Fruit fly (Drosophila melanogaster) whole organism, embryonic: ENCODE measurements around the gene CG7179.

ENCODE experiments used
- CG1024 ChIP-seq: fragments of 200-800 bp; sonication (Bioruptor generic); IDR thresholded peaks from 2 replicates; pipeline ENCODE4 v1.3.6; 2022; ENCODE audit warnings: missing biosample characterization, missing genetic modification characterization
- CG10274 ChIP-seq: fragments of 200-800 bp; sonication (Bioruptor generic); optimal IDR thresholded peaks from 3 replicates; lab custom pipeline; 2017; ENCODE audit warnings: missing biosample characterization, mild to moderate bottlenecking, missing genetic modification characterization
- CG10431 ChIP-seq: fragments of 200-800 bp; sonication (Bioruptor generic); optimal IDR thresholded peaks from 3 replicates; lab custom pipeline; 2018; ENCODE audit warnings: missing biosample characterization, mild to moderate bottlenecking, missing genetic modification characterization
- CG10565 ChIP-seq: fragments of 200-800 bp; sonication (Bioruptor generic); optimal IDR thresholded peaks from 3 replicates; lab custom pipeline; 2016; ENCODE audit warnings: missing biosample characterization, mild to moderate bottlenecking, missing genetic modification characterization
- CG11456 ChIP-seq: fragments of 200-800 bp; sonication (Bioruptor generic); IDR thresholded peaks from 3 replicates; pipeline ENCODE4 v1.3.6; 2022; ENCODE audit warnings: missing biosample characterization, missing genetic modification characterization
- CG11695 ChIP-seq: fragments of 200-800 bp; sonication (Bioruptor generic); IDR thresholded peaks from 3 replicates; pipeline ENCODE4 v1.3.6; 2022; ENCODE audit warnings: missing biosample characterization, missing genetic modification characterization
- CG11723 ChIP-seq: fragments of 200-800 bp; sonication (Bioruptor generic); optimal IDR thresholded peaks from 2 replicates; lab custom pipeline; 2017; ENCODE audit warnings: missing biosample characterization, mild to moderate bottlenecking, missing genetic modification characterization
- CG13894 ChIP-seq: fragments of 200-800 bp; sonication (Bioruptor generic); optimal IDR thresholded peaks from 3 replicates; lab custom pipeline; 2018; ENCODE audit warnings: missing biosample characterization, mild to moderate bottlenecking, missing genetic modification characterization, moderate library complexity
- CG14014 ChIP-seq: fragments of 200-800 bp; sonication (Bioruptor generic); IDR thresholded peaks from 2 replicates; pipeline ENCODE4 v1.3.6; 2022; ENCODE audit warnings: missing biosample characterization, missing genetic modification characterization
- CG15011 ChIP-seq: fragments of 200-800 bp; sonication (Bioruptor generic); optimal IDR thresholded peaks from 3 replicates; lab custom pipeline; 2018; ENCODE audit warnings: missing biosample characterization, mild to moderate bottlenecking, missing genetic modification characterization
- CG15479 ChIP-seq: fragments of 200-800 bp; sonication (Bioruptor generic); optimal IDR thresholded peaks from 3 replicates; lab custom pipeline; 2019; ENCODE audit warnings: missing biosample characterization, mild to moderate bottlenecking, missing genetic modification characterization, moderate library complexity
- CG1647 ChIP-seq: fragments of 200-800 bp; sonication (Bioruptor generic); optimal IDR thresholded peaks from 3 replicates; lab custom pipeline; 2016; ENCODE audit warnings: missing biosample characterization, missing genetic modification characterization
- CG17328 ChIP-seq: fragments of 200-800 bp; sonication (Bioruptor generic); IDR thresholded peaks from 2 replicates; pipeline ENCODE4 v1.3.6; 2022; ENCODE audit warnings: missing biosample characterization, missing genetic modification characterization
- CG17568 ChIP-seq: fragments of 200-800 bp; sonication (Bioruptor generic); optimal IDR thresholded peaks from 2 replicates; lab custom pipeline; 2018; ENCODE audit warnings: missing biosample characterization, mild to moderate bottlenecking, missing genetic modification characterization, moderate library complexity
- CG1792 ChIP-seq: fragments of 200-800 bp; sonication (Bioruptor generic); optimal IDR thresholded peaks from 2 replicates; lab custom pipeline; 2016; ENCODE audit warnings: missing biosample characterization, missing genetic modification characterization
- CG2199 ChIP-seq: fragments of 200-800 bp; sonication (Bioruptor generic); IDR thresholded peaks from 3 replicates; pipeline ENCODE4 v1.3.6; 2022; ENCODE audit warnings: missing biosample characterization, missing genetic modification characterization
- CG34224 ChIP-seq: fragments of 200-800 bp; sonication (Bioruptor generic); IDR thresholded peaks from 3 replicates; pipeline ENCODE4 v1.3.6; 2022; ENCODE audit warnings: missing biosample characterization, missing genetic modification characterization; ENCODE audit not compliant: partially characterized antibody
- CG3847 ChIP-seq: fragments of 200-800 bp; sonication (Bioruptor generic); IDR thresholded peaks from 2 replicates; pipeline ENCODE4 v1.3.6; 2022; ENCODE audit warnings: missing biosample characterization, missing genetic modification characterization
- CG3995 ChIP-seq: fragments of 200-800 bp; sonication (Bioruptor generic); optimal IDR thresholded peaks from 3 replicates; lab custom pipeline; 2016; ENCODE audit warnings: missing biosample characterization, missing genetic modification characterization
- CG4328 ChIP-seq: fragments of 200-800 bp; sonication (Bioruptor generic); optimal IDR thresholded peaks from 3 replicates; lab custom pipeline; 2017; ENCODE audit warnings: missing biosample characterization, missing genetic modification reagents, missing genetic modification characterization
- CG43689 ChIP-seq: fragments of 200-800 bp; sonication (Bioruptor generic); IDR thresholded peaks from 2 replicates; pipeline ENCODE4 v1.3.6; 2022; ENCODE audit warnings: missing biosample characterization, missing genetic modification characterization
- CG7745 ChIP-seq: fragments of 200-800 bp; sonication (Bioruptor generic); optimal IDR thresholded peaks from 2 replicates; lab custom pipeline; 2018; ENCODE audit warnings: missing biosample characterization, mild to moderate bottlenecking, missing genetic modification characterization, moderate library complexity
- CG7839 ChIP-seq: fragments of 200-800 bp; sonication (Bioruptor generic); optimal IDR thresholded peaks from 3 replicates; lab custom pipeline; 2018; ENCODE audit warnings: missing biosample characterization, mild to moderate bottlenecking, missing genetic modification characterization, moderate library complexity
- CG8944 ChIP-seq: fragments of 200-800 bp; sonication (Bioruptor generic); optimal IDR thresholded peaks from 3 replicates; lab custom pipeline; 2016; ENCODE audit warnings: missing biosample characterization, missing genetic modification characterization
- CG9215 ChIP-seq: fragments of 200-800 bp; sonication (Bioruptor generic); IDR thresholded peaks from 2 replicates; pipeline ENCODE4 v1.3.6; 2022; ENCODE audit warnings: missing biosample characterization, missing genetic modification characterization
- CTCF ChIP-seq: fragments of 200-800 bp; sonication (Bioruptor generic); optimal IDR thresholded peaks from 2 replicates; lab custom pipeline; 2017; ENCODE audit warnings: missing biosample characterization, mild to moderate bottlenecking, missing genetic modification characterization, moderate library complexity
- CrebB ChIP-seq: fragments of 200-800 bp; sonication (Bioruptor generic); optimal IDR thresholded peaks from 3 replicates; lab custom pipeline; 2018; ENCODE audit warnings: missing biosample characterization, mild to moderate bottlenecking, missing genetic modification characterization
- Dbx ChIP-seq: fragments of 200-800 bp; sonication (Bioruptor generic); IDR thresholded peaks from 3 replicates; pipeline ENCODE4 v1.3.6; 2022; ENCODE audit warnings: missing biosample characterization, missing genetic modification characterization
- Eip74EF ChIP-seq, 2 experiments: fragments of 200-800 bp in 1 of 2; fragments of >200 bp in 1 of 2; sonication (Bioruptor generic) in 1 of 2; optimal IDR thresholded peaks; 2 replicates each; lab custom pipeline; 2017 to 2019; ENCODE audit warnings: missing biosample characterization in 2 of 2, missing genetic modification characterization in 2 of 2, mild to moderate bottlenecking in 1 of 2, moderate library complexity in 1 of 2
- HLH3B ChIP-seq: fragments of 200-800 bp; sonication (Bioruptor generic); IDR thresholded peaks from 2 replicates; pipeline ENCODE4 v1.3.6; 2022; ENCODE audit warnings: missing biosample characterization, missing genetic modification characterization
- MTF-1 ChIP-seq: fragments of 200-800 bp; sonication (Bioruptor generic); optimal IDR thresholded peaks from 2 replicates; lab custom pipeline; 2018; ENCODE audit warnings: missing biosample characterization, mild to moderate bottlenecking, missing genetic modification characterization, borderline replicate concordance
- Meics ChIP-seq: fragments of 200-800 bp; sonication (Bioruptor generic); optimal IDR thresholded peaks from 2 replicates; lab custom pipeline; 2017; ENCODE audit warnings: missing biosample characterization, mild to moderate bottlenecking, missing genetic modification characterization
- NfI ChIP-seq: fragments of 200-800 bp; sonication (Bioruptor generic); optimal IDR thresholded peaks from 3 replicates; lab custom pipeline; 2018; ENCODE audit warnings: missing biosample characterization, mild to moderate bottlenecking, missing genetic modification characterization, moderate library complexity
- PHDP ChIP-seq: fragments of 200-800 bp; sonication (Bioruptor generic); optimal IDR thresholded peaks from 3 replicates; lab custom pipeline; 2018; ENCODE audit warnings: missing biosample characterization, mild to moderate bottlenecking, missing genetic modification characterization, moderate library complexity
- Sry-β ChIP-seq: fragments of 200-800 bp; sonication (Bioruptor generic); optimal IDR thresholded peaks from 2 replicates; lab custom pipeline; 2018; ENCODE audit warnings: missing biosample characterization, mild to moderate bottlenecking, missing genetic modification characterization, moderate library complexity
- Vsx1 ChIP-seq: fragments of 200-800 bp; sonication (Bioruptor generic); optimal IDR thresholded peaks from 2 replicates; lab custom pipeline; 2017; ENCODE audit warnings: missing biosample characterization, mild to moderate bottlenecking, missing genetic modification characterization, missing genetic modification reagents
- aop ChIP-seq: fragments of 200-800 bp; sonication (Bioruptor generic); IDR thresholded peaks from 2 replicates; pipeline ENCODE4 v1.3.6; 2022; ENCODE audit warnings: missing biosample characterization, missing genetic modification characterization
- ftz-f1 ChIP-seq: fragments of 200-800 bp; sonication (Bioruptor generic); optimal IDR thresholded peaks from 2 replicates; lab custom pipeline; 2016; ENCODE audit warnings: missing biosample characterization, missing genetic modification characterization
- gem ChIP-seq: fragments of 200-800 bp; sonication (Bioruptor generic); optimal IDR thresholded peaks from 2 replicates; lab custom pipeline; 2019; ENCODE audit warnings: missing biosample characterization, mild to moderate bottlenecking, missing genetic modification characterization, moderate library complexity
- mam ChIP-seq: fragments of 200-800 bp; sonication (Bioruptor generic); optimal IDR thresholded peaks from 3 replicates; lab custom pipeline; 2016; ENCODE audit warnings: missing biosample characterization, missing genetic modification characterization
- mirr ChIP-seq: fragments of 200-800 bp; sonication (Bioruptor generic); optimal IDR thresholded peaks from 3 replicates; lab custom pipeline; 2018; ENCODE audit warnings: missing biosample characterization, mild to moderate bottlenecking, missing genetic modification characterization
- odd ChIP-seq: fragments of 200-800 bp; sonication (Bioruptor generic); optimal IDR thresholded peaks from 2 replicates; lab custom pipeline; 2017; ENCODE audit warnings: missing biosample characterization, mild to moderate bottlenecking, missing genetic modification characterization
- peb ChIP-seq: fragments of 200-800 bp; sonication (Bioruptor generic); IDR thresholded peaks from 2 replicates; pipeline ENCODE4 v1.3.6; 2022; ENCODE audit warnings: missing biosample characterization, missing genetic modification characterization
- prd ChIP-seq, 3 experiments: fragments of >200 bp in 2 of 3; fragments of 200-800 bp in 1 of 3; sonication (Bioruptor generic) in 1 of 3; optimal IDR thresholded peaks in 2 of 3; IDR thresholded peaks in 1 of 3; 2 replicates in 2 of 3; 3 replicates in 1 of 3; pipeline versions ENCODE4 v1.3.6 to Lab custom; 2017 to 2022; ENCODE audit warnings: missing biosample characterization in 1 of 3, missing genetic modification characterization in 1 of 3
- pzg ChIP-seq: fragments of 200-800 bp; sonication (Bioruptor generic); optimal IDR thresholded peaks from 3 replicates; lab custom pipeline; 2018; ENCODE audit warnings: missing biosample characterization, mild to moderate bottlenecking, missing genetic modification characterization, moderate library complexity
- rib ChIP-seq: fragments of 200-800 bp; sonication (Bioruptor generic); IDR thresholded peaks from 2 replicates; pipeline ENCODE4 v1.3.6; 2022; ENCODE audit warnings: missing biosample characterization, missing genetic modification characterization
- sob ChIP-seq: fragments of 200-800 bp; sonication (Bioruptor generic); IDR thresholded peaks from 2 replicates; pipeline ENCODE4 v1.3.6; 2022; ENCODE audit warnings: missing biosample characterization, missing genetic modification characterization
- tx ChIP-seq: fragments of 200-800 bp; sonication (Bioruptor generic); optimal IDR thresholded peaks from 2 replicates; lab custom pipeline; 2016; ENCODE audit warnings: missing biosample characterization, missing genetic modification characterization
- unpg ChIP-seq: fragments of 200-800 bp; sonication (Bioruptor generic); optimal IDR thresholded peaks from 3 replicates; lab custom pipeline; 2018; ENCODE audit warnings: missing biosample characterization, mild to moderate bottlenecking, missing genetic modification characterization, moderate library complexity
- wor ChIP-seq: fragments of 200-800 bp; sonication (Bioruptor generic); IDR thresholded peaks from 2 replicates; pipeline ENCODE4 v1.3.6; 2022; ENCODE audit warnings: missing biosample characterization, missing genetic modification characterization

CG7179 gene

DNA sequence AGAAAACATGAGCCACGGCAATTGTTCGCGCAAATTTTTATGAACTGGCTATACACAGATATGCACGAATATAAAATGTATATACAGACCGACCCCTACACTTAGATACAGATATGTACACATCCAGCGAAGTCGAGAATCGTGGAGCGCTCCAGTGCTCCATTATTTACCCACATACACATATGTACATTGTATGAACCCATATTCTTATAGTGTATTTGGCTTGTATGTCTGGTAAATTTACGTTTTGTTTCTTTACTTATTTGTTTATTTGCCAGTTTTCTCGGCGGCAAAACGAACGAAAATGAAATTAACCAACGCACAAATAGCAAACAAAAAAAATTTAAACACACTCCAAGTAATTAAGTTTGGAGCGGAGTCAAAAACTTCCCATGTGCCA, 35.5 kb upstream of the CG7179 start (continued):
- TF ChIP-seq Sry-β (GFP tag; lab: Kevin White, UChicago): peak; percentile 12
- no peak; the same call in 1 of the 2 replicates for TF ChIP-seq HLH3B
- TF ChIP-seq CG1647 (GFP tag; lab: Kevin White, UChicago): peak; percentile 29
- TF ChIP-seq rib (GFP tag; lab: Robert Waterston, UW): peak; percentile 63; the same call in 1 of the 2 replicates
- peak; percentile 73; the same call in 1 of the 2 replicates for TF ChIP-seq sob
- peak; percentile 38 for TF ChIP-seq CG10431 (GFP tag; lab: Kevin White, UChicago)
- peak; percentile 93 for TF ChIP-seq mirr
- peak; percentile 28; the same call in 1 of the 2 replicates for TF ChIP-seq CG9215 (GFP tag; lab: Robert Waterston, UW)
- TF ChIP-seq CG11695 (GFP tag; lab: Robert Waterston, UW): 0 out of 3 replicates have a peak, but pooled peaks have one; percentile 24
- no peak for TF ChIP-seq pzg (GFP tag; lab: Kevin White, UChicago)
- no peak for TF ChIP-seq gem
- TF ChIP-seq CG10274 (GFP tag; lab: Kevin White, UChicago): peak; percentile 14
- no peak for TF ChIP-seq CTCF (GFP tag; lab: Kevin White, UChicago)
- TF ChIP-seq CG43689 (GFP tag; lab: Robert Waterston, UW): no peak
- TF ChIP-seq CG11456 (GFP tag; lab: Robert Waterston, UW): peak; percentile 56; the same call in 1 of the 3 replicates
- TF ChIP-seq tx: no peak
- TF ChIP-seq CG17568 (GFP tag; lab: Kevin White, UChicago): peak; percentile 43
- no peak for TF ChIP-seq ftz-f1 (GFP tag; lab: Kevin White, UChicago)
- no peak for TF ChIP-seq CG2199 (GFP tag; lab: Robert Waterston, UW)
- TF ChIP-seq peb (GFP tag; lab: Robert Waterston, UW): no peak
- no peak for TF ChIP-seq CG3995
- peak; percentile 61; the same call in 1 of the 2 replicates for TF ChIP-seq CG14014
- TF ChIP-seq CG8944: no peak
- TF ChIP-seq Meics (GFP tag; lab: Kevin White, UChicago): peak; percentile 69
- TF ChIP-seq wor: no peak
- TF ChIP-seq CG7839 (tag; lab: Kevin White, UChicago): peak; percentile 11
- peak; percentile 1 for TF ChIP-seq mam
- TF ChIP-seq Dbx (GFP tag; lab: Robert Waterston, UW): peak; percentile 29; the same call in 1 of the 3 replicates
- TF ChIP-seq CG4328 (GFP tag; lab: Kevin White, UChicago): peak; percentile 85
- TF ChIP-seq Eip74EF (GFP tag; optimal IDR thresholded peaks at IDR 0.05; lab: Kevin White, UChicago): peak in 1 of 2 experiments; percentile 28
- peak; percentile 77 for TF ChIP-seq MTF-1 (GFP tag; lab: Kevin White, UChicago)
- no peak for TF ChIP-seq CG1024 (GFP tag; lab: Robert Waterston, UW)
- TF ChIP-seq prd (optimal IDR thresholded peaks at IDR 0.05; lab: Kevin White, UChicago): no peak
- peak; percentile 29; the same call in 1 of the 3 replicates for TF ChIP-seq prd (GFP tag; IDR thresholded peaks at IDR 0.05; lab: Robert Waterston, UW)
- TF ChIP-seq NfI (GFP tag; lab: Kevin White, UChicago): peak; percentile 19
- TF ChIP-seq CG17328 (GFP tag; lab: Robert Waterston, UW): no peak
- TF ChIP-seq CG34224 (GFP tag; lab: Robert Waterston, UW): no peak
- peak; percentile 67 for TF ChIP-seq CG1792
- TF ChIP-seq aop: no peak
- TF ChIP-seq CG10565 (GFP tag; lab: Kevin White, UChicago): no peak
- peak; percentile 50 for TF ChIP-seq CrebB
- TF ChIP-seq PHDP: peak; percentile 57
- TF ChIP-seq CG13894 (tag; lab: Kevin White, UChicago): peak; percentile 87
- peak; percentile 24 for TF ChIP-seq unpg (GFP tag; lab: Kevin White, UChicago)
- TF ChIP-seq CG15479 (GFP tag; lab: Kevin White, UChicago): no peak
- TF ChIP-seq CG7745: peak; percentile 99
- peak; percentile 54 for TF ChIP-seq odd (GFP tag; lab: Kevin White, UChicago)
- peak; percentile 41 for TF ChIP-seq CG3847 (GFP tag; lab: Robert Waterston, UW)
- peak; percentile 48 for TF ChIP-seq CG15011 (GFP tag; lab: Kevin White, UChicago)
- peak; percentile 7 for TF ChIP-seq Vsx1 (GFP tag; lab: Kevin White, UChicago)
- TF ChIP-seq CG11723 (GFP tag; lab: Kevin White, UChicago): peak; percentile 13
